Fruit fly (Drosophila melanogaster) whole organism, embryonic: ENCODE results near the gene Mer.

Experiments
- ATbp ChIP-seq: fragments of 200-800 bp; sonication (Bioruptor generic); optimal IDR thresholded peaks from 2 replicates; lab custom pipeline; 2017; ENCODE audit warnings: missing biosample characterization, mild to moderate bottlenecking, missing genetic modification characterization, missing genetic modification reagents
- Abd-B ChIP-seq: fragments of 200-800 bp; sonication (Bioruptor generic); optimal IDR thresholded peaks from 2 replicates; lab custom pipeline; 2018; ENCODE audit warnings: missing biosample characterization, mild to moderate bottlenecking, missing genetic modification characterization, moderate library complexity
- Ada2b ChIP-seq: fragments of 200-800 bp; sonication (Bioruptor generic); IDR thresholded peaks from 2 replicates; pipeline ENCODE4 v1.3.6; 2022; ENCODE audit warnings: missing biosample characterization, missing genetic modification characterization
- CG12104 ChIP-seq: fragments of 200-800 bp; sonication (Bioruptor generic); optimal IDR thresholded peaks from 3 replicates; lab custom pipeline; 2016; ENCODE audit warnings: missing biosample characterization, missing genetic modification characterization
- CG13287 ChIP-seq: fragments of 200-800 bp; sonication (Bioruptor generic); IDR thresholded peaks from 2 replicates; pipeline ENCODE4 v1.3.6; 2022; ENCODE audit warnings: missing biosample characterization, missing genetic modification characterization; ENCODE audit not compliant: partially characterized antibody
- CG14014 ChIP-seq: fragments of 200-800 bp; sonication (Bioruptor generic); IDR thresholded peaks from 2 replicates; pipeline ENCODE4 v1.3.6; 2022; ENCODE audit warnings: missing biosample characterization, missing genetic modification characterization
- CG14667 ChIP-seq: fragments of 200-800 bp; sonication (Bioruptor generic); IDR thresholded peaks from 2 replicates; pipeline ENCODE4 v1.3.6; 2022; ENCODE audit warnings: missing biosample characterization, missing genetic modification characterization
- CG14710 ChIP-seq: fragments of 200-800 bp; sonication (Bioruptor generic); optimal IDR thresholded peaks from 3 replicates; lab custom pipeline; 2019; ENCODE audit warnings: missing biosample characterization, mild to moderate bottlenecking, missing genetic modification characterization, moderate library complexity
- CG15696 ChIP-seq: fragments of 200-800 bp; sonication (Bioruptor generic); optimal IDR thresholded peaks from 2 replicates; lab custom pipeline; 2019; ENCODE audit warnings: missing biosample characterization, mild to moderate bottlenecking, missing genetic modification characterization, moderate library complexity
- CG17186 ChIP-seq: fragments of 200-800 bp; sonication (Bioruptor generic); optimal IDR thresholded peaks from 3 replicates; lab custom pipeline; 2017; ENCODE audit warnings: missing biosample characterization, missing genetic modification reagents, missing genetic modification characterization
- CG30431 ChIP-seq: fragments of 200-800 bp; sonication (Bioruptor generic); optimal IDR thresholded peaks from 2 replicates; lab custom pipeline; 2017; ENCODE audit warnings: missing biosample characterization, missing genetic modification characterization
- CG3163 ChIP-seq: fragments of 200-800 bp; sonication (Bioruptor generic); optimal IDR thresholded peaks from 3 replicates; lab custom pipeline; 2016; ENCODE audit warnings: missing biosample characterization, missing genetic modification characterization
- CG33213 ChIP-seq: fragments of 200-800 bp; sonication (Bioruptor generic); optimal IDR thresholded peaks from 3 replicates; lab custom pipeline; 2016; ENCODE audit warnings: missing biosample characterization, missing genetic modification characterization
- CG3847 ChIP-seq: fragments of 200-800 bp; sonication (Bioruptor generic); IDR thresholded peaks from 2 replicates; pipeline ENCODE4 v1.3.6; 2022; ENCODE audit warnings: missing biosample characterization, missing genetic modification characterization
- CG4282 ChIP-seq: fragments of 200-800 bp; sonication (Bioruptor generic); optimal IDR thresholded peaks from 2 replicates; lab custom pipeline; 2016; ENCODE audit warnings: missing biosample characterization, missing genetic modification characterization
- CG4617 ChIP-seq: fragments of 200-800 bp; sonication (Bioruptor generic); optimal IDR thresholded peaks from 3 replicates; lab custom pipeline; 2016; ENCODE audit warnings: missing biosample characterization, missing genetic modification characterization, borderline replicate concordance
- CG9609 ChIP-seq: fragments of 200-800 bp; sonication (Bioruptor generic); optimal IDR thresholded peaks from 3 replicates; lab custom pipeline; 2016; ENCODE audit warnings: missing biosample characterization, missing genetic modification characterization
- CG9932 ChIP-seq: fragments of 200-800 bp; sonication (Bioruptor generic); IDR thresholded peaks from 2 replicates; pipeline ENCODE4 v1.3.6; 2022; ENCODE audit warnings: missing biosample characterization, missing genetic modification characterization
- CHES-1-like ChIP-seq: fragments of 200-800 bp; sonication (Bioruptor generic); optimal IDR thresholded peaks from 2 replicates; lab custom pipeline; 2016; ENCODE audit warnings: missing biosample characterization, missing genetic modification characterization
- Camta ChIP-seq: fragments of 200-800 bp; sonication (Bioruptor generic); optimal IDR thresholded peaks from 2 replicates; lab custom pipeline; 2016; ENCODE audit warnings: missing biosample characterization, missing genetic modification characterization
- CoRest ChIP-seq: fragments of 200-800 bp; sonication (Bioruptor generic); optimal IDR thresholded peaks from 3 replicates; lab custom pipeline; 2018; ENCODE audit warnings: missing biosample characterization, mild to moderate bottlenecking, missing genetic modification characterization, moderate library complexity
- D19A ChIP-seq: fragments of 200-800 bp; optimal IDR thresholded peaks from 3 replicates; lab custom pipeline; 2019; ENCODE audit warnings: missing biosample characterization, mild to moderate bottlenecking, missing genetic modification characterization, moderate library complexity
- Fer1 ChIP-seq: fragments of 200-800 bp; sonication (Bioruptor generic); optimal IDR thresholded peaks from 2 replicates; lab custom pipeline; 2017; ENCODE audit warnings: missing biosample characterization, mild to moderate bottlenecking, missing genetic modification characterization
- Gug ChIP-seq: fragments of 200-800 bp; sonication (Bioruptor generic); IDR thresholded peaks from 4 replicates; pipeline ENCODE4 v1.3.6; 2022; ENCODE audit warnings: missing biosample characterization, missing genetic modification characterization
- HLH54F ChIP-seq: fragments of 200-800 bp; sonication (Bioruptor generic); optimal IDR thresholded peaks from 3 replicates; lab custom pipeline; 2016; ENCODE audit warnings: missing biosample characterization, missing genetic modification characterization
- Lpt ChIP-seq: fragments of >200 bp; optimal IDR thresholded peaks from 2 replicates; lab custom pipeline; 2018; ENCODE audit warnings: missing biosample characterization, missing genetic modification characterization
- NC2β ChIP-seq: fragments of 200-800 bp; sonication (Bioruptor generic); optimal IDR thresholded peaks from 2 replicates; lab custom pipeline; 2016; ENCODE audit warnings: missing biosample characterization, missing genetic modification characterization
- Oaz ChIP-seq: fragments of 200-800 bp; sonication (Bioruptor generic); IDR thresholded peaks from 2 replicates; pipeline ENCODE4 v1.3.6; 2022; ENCODE audit warnings: missing biosample characterization, missing genetic modification characterization
- Ptx1 ChIP-seq: fragments of 200-800 bp; sonication (Bioruptor generic); IDR thresholded peaks from 2 replicates; pipeline ENCODE4 v1.3.6; 2022; ENCODE audit warnings: missing biosample characterization, missing genetic modification characterization
- Trl ChIP-seq, 3 experiments: fragments of >200 bp in 2 of 3; fragments of 200-800 bp in 1 of 3; sonication (Bioruptor generic) in 1 of 3; optimal IDR thresholded peaks; 2 replicates in 1 of 3; 3 replicates in 2 of 3; lab custom pipeline; 2016 to 2017; ENCODE audit warnings: missing biosample characterization in 1 of 3, missing genetic modification characterization in 1 of 3
- ap ChIP-seq: fragments of 200-800 bp; sonication (Bioruptor generic); IDR thresholded peaks from 2 replicates; pipeline ENCODE4 v1.3.6; 2022; ENCODE audit warnings: missing biosample characterization, missing genetic modification characterization
- bab2 ChIP-seq: fragments of 200-800 bp; sonication (Bioruptor generic); optimal IDR thresholded peaks from 2 replicates; lab custom pipeline; 2016; ENCODE audit warnings: missing biosample characterization, missing genetic modification characterization
- bcd ChIP-seq: fragments of 200-800 bp; sonication (Bioruptor generic); optimal IDR thresholded peaks from 2 replicates; lab custom pipeline; 2017; ENCODE audit warnings: missing biosample characterization, mild to moderate bottlenecking, missing genetic modification characterization
- bowl ChIP-seq: fragments of 200-800 bp; sonication (Bioruptor generic); IDR thresholded peaks from 2 replicates; pipeline ENCODE4 v1.3.6; 2022; ENCODE audit warnings: missing biosample characterization, missing genetic modification characterization
- danr ChIP-seq: fragments of 200-800 bp; sonication (Bioruptor generic); IDR thresholded peaks from 2 replicates; pipeline ENCODE4 v1.3.6; 2022; ENCODE audit warnings: missing biosample characterization, missing genetic modification characterization
- fd102C ChIP-seq: fragments of 200-800 bp; sonication (Bioruptor generic); optimal IDR thresholded peaks from 2 replicates; lab custom pipeline; 2018; ENCODE audit warnings: missing biosample characterization, mild to moderate bottlenecking, missing genetic modification characterization, moderate library complexity
- fd64A ChIP-seq: fragments of 200-800 bp; sonication (Bioruptor generic); optimal IDR thresholded peaks from 3 replicates; lab custom pipeline; 2018; ENCODE audit warnings: missing biosample characterization, mild to moderate bottlenecking, missing genetic modification characterization
- gem ChIP-seq: fragments of 200-800 bp; sonication (Bioruptor generic); optimal IDR thresholded peaks from 2 replicates; lab custom pipeline; 2019; ENCODE audit warnings: missing biosample characterization, mild to moderate bottlenecking, missing genetic modification characterization, moderate library complexity
- jing ChIP-seq: fragments of 200-800 bp; sonication (Bioruptor generic); optimal IDR thresholded peaks from 2 replicates; lab custom pipeline; 2018; ENCODE audit warnings: missing biosample characterization, mild to moderate bottlenecking, missing genetic modification characterization
- kni ChIP-seq: fragments of 200-800 bp; sonication (Bioruptor generic); optimal IDR thresholded peaks from 3 replicates; lab custom pipeline; 2017; ENCODE audit warnings: mild to moderate bottlenecking, missing biosample characterization, missing genetic modification reagents, missing genetic modification characterization
- otp ChIP-seq: fragments of 200-800 bp; sonication (Bioruptor generic); IDR thresholded peaks from 3 replicates; pipeline ENCODE4, ENCODE4 v1.3.6; 2022; ENCODE audit warnings: missing biosample characterization, missing genetic modification characterization
- pum ChIP-seq: fragments of 200-800 bp; sonication (Bioruptor generic); optimal IDR thresholded peaks from 2 replicates; lab custom pipeline; 2016; ENCODE audit warnings: missing biosample characterization, missing genetic modification characterization
- repo ChIP-seq: fragments of 200-800 bp; sonication (Bioruptor generic); optimal IDR thresholded peaks from 2 replicates; lab custom pipeline; 2016; ENCODE audit warnings: missing biosample characterization, missing genetic modification characterization
- row ChIP-seq: fragments of 200-800 bp; sonication (Bioruptor generic); IDR thresholded peaks from 3 replicates; pipeline ENCODE4 v1.3.6; 2022; ENCODE audit warnings: missing biosample characterization, missing genetic modification characterization
- stc ChIP-seq: fragments of 200-800 bp; sonication (Bioruptor generic); IDR thresholded peaks from 2 replicates; pipeline ENCODE4 v1.3.6; 2022; ENCODE audit warnings: missing biosample characterization, missing genetic modification characterization
- tna ChIP-seq: fragments of 200-800 bp; sonication (Bioruptor generic); IDR thresholded peaks from 2 replicates; pipeline ENCODE4 v1.3.6; 2022; ENCODE audit warnings: missing biosample characterization, missing genetic modification characterization; ENCODE audit not compliant: partially characterized antibody
- toy ChIP-seq: fragments of 200-800 bp; sonication (Bioruptor generic); IDR thresholded peaks from 2 replicates; pipeline ENCODE4 v1.3.6; 2022; ENCODE audit warnings: missing biosample characterization, missing genetic modification characterization
- twi ChIP-seq: fragments of 200-800 bp; optimal IDR thresholded peaks from 2 replicates; lab custom pipeline; 2019; ENCODE audit warnings: missing biosample characterization, mild to moderate bottlenecking, missing genetic modification characterization, moderate library complexity
- unpg ChIP-seq: fragments of 200-800 bp; sonication (Bioruptor generic); optimal IDR thresholded peaks from 3 replicates; lab custom pipeline; 2018; ENCODE audit warnings: missing biosample characterization, mild to moderate bottlenecking, missing genetic modification characterization, moderate library complexity
- wdn ChIP-seq: fragments of 200-800 bp; sonication (Bioruptor generic); IDR thresholded peaks from 2 replicates; pipeline ENCODE4 v1.3.6; 2022; ENCODE audit warnings: missing biosample characterization, missing genetic modification characterization
- zfh2 ChIP-seq: fragments of 200-800 bp; sonication (Bioruptor generic); optimal IDR thresholded peaks from 2 replicates; lab custom pipeline; 2016; ENCODE audit warnings: missing biosample characterization, missing genetic modification characterization

Gene Mer

DNA sequence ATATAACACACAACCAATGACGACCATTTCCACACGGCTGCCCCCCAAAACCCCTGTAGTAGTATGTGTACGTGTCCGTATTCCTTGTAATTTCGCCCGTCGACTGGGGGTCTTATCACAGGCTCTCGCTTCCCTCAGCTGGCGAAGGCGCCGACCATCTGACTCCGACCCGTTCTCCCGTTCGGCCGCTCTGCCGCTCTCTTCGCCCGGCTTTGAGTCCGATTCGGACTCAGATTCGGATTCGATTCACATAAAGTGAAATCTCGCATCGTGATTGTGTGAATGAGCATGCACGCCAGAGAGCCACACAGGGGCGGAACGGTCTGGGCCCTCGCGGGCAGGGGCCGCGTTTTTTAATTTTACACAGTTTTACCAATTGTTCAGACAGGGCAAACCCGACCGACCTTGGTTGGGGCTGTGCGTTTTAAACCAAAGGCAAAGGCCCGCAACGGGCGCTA is 27.6 kb downstream of the Mer start (continued):
- TF ChIP-seq D19A (tag; lab: Kevin White, UChicago) = no peak
- peak; percentile 35 for TF ChIP-seq CG9609 (GFP tag; lab: Kevin White, UChicago)
- TF ChIP-seq Oaz (GFP tag; lab: Robert Waterston, UW) = no peak
- TF ChIP-seq fd102C (GFP tag; lab: Kevin White, UChicago) = no peak
- no peak for TF ChIP-seq stc (GFP tag; lab: Robert Waterston, UW)
- no peak for TF ChIP-seq twi
- no peak for TF ChIP-seq CG15696 (tag; lab: Kevin White, UChicago)
- 0 out of 3 replicates have a peak, but pooled peaks have one; percentile 22 for TF ChIP-seq otp (GFP tag; lab: Robert Waterston, UW)
- no peak for TF ChIP-seq repo (GFP tag; lab: Kevin White, UChicago)
- TF ChIP-seq tna = peak; percentile 43; the same call in 1 of the 2 replicates
- TF ChIP-seq ap (GFP tag; lab: Robert Waterston, UW) = no peak
- TF ChIP-seq pum (GFP tag; lab: Kevin White, UChicago) = peak; percentile 24
- peak; percentile 65 for TF ChIP-seq CG3847 (GFP tag; lab: Robert Waterston, UW)
- peak; percentile 84 for TF ChIP-seq CG9932 (GFP tag; lab: Robert Waterston, UW)
- TF ChIP-seq CHES-1-like = no peak
- peak; percentile 3 for TF ChIP-seq CG33213 (GFP tag; lab: Kevin White, UChicago)
- TF ChIP-seq CG14667 = peak; percentile 35; the same call in 1 of the 2 replicates
- no peak for TF ChIP-seq CG4282
- TF ChIP-seq Gug = peak; percentile 89
- no peak for TF ChIP-seq unpg
- TF ChIP-seq CG3163 (GFP tag; lab: Kevin White, UChicago) = no peak
- peak; percentile 32; the same call in 1 of the 2 replicates for TF ChIP-seq CG13287 (GFP tag; lab: Robert Waterston, UW)
- TF ChIP-seq CG30431 (GFP tag; lab: Kevin White, UChicago) = no peak
- peak; percentile 22 for TF ChIP-seq bab2 (GFP tag; lab: Kevin White, UChicago)
- TF ChIP-seq NC2β (GFP tag; lab: Kevin White, UChicago) = peak; percentile 2
- no peak for TF ChIP-seq CG4617 (GFP tag; lab: Kevin White, UChicago)
- TF ChIP-seq danr (GFP tag; lab: Robert Waterston, UW) = no peak
- peak; percentile 38 for TF ChIP-seq kni
- no peak for TF ChIP-seq HLH54F (GFP tag; lab: Kevin White, UChicago)
- TF ChIP-seq CG17186 = no peak
- no peak for TF ChIP-seq ATbp (GFP tag; lab: Kevin White, UChicago)
- no peak for TF ChIP-seq CG12104 (GFP tag; lab: Kevin White, UChicago)
- peak; percentile 35 for TF ChIP-seq CoRest
- TF ChIP-seq Ptx1 = peak; percentile 67
- no peak for TF ChIP-seq fd64A
- peak in 1 of 2 experiments; percentile 21 for TF ChIP-seq Trl (optimal IDR thresholded peaks at IDR 0.05; lab: Kevin White, UChicago)
- peak; percentile 21 for TF ChIP-seq Trl (GFP tag; optimal IDR thresholded peaks at IDR 0.05; lab: Kevin White, UChicago)
- no peak for TF ChIP-seq Fer1 (GFP tag; lab: Kevin White, UChicago)
- peak; percentile 3 for TF ChIP-seq CG14710 (tag; lab: Kevin White, UChicago)
- peak; percentile 23 for TF ChIP-seq bcd (GFP tag; lab: Kevin White, UChicago)
- no peak; the same call in 1 of the 2 replicates for TF ChIP-seq bowl (GFP tag; lab: Robert Waterston, UW)
- TF ChIP-seq Ada2b (GFP tag; lab: Robert Waterston, UW) = 0 out of 2 replicates have a peak, but pooled peaks have one; percentile 24
- no peak for TF ChIP-seq Abd-B (GFP tag; lab: Kevin White, UChicago)
- peak; percentile 23 for TF ChIP-seq gem (tag; lab: Kevin White, UChicago)
- TF ChIP-seq toy (GFP tag; lab: Robert Waterston, UW) = 0 out of 2 replicates have a peak, but pooled peaks have one; percentile 19
- TF ChIP-seq zfh2 (GFP tag; lab: Kevin White, UChicago) = peak; percentile 40
- TF ChIP-seq row (GFP tag; lab: Robert Waterston, UW) = peak; percentile 96
- TF ChIP-seq jing (GFP tag; lab: Kevin White, UChicago) = no peak
- peak; percentile 57 for TF ChIP-seq CG14014 (GFP tag; lab: Robert Waterston, UW)
- no peak for TF ChIP-seq Lpt (GFP tag; lab: Kevin White, UChicago)
- peak; percentile 5 for TF ChIP-seq Camta (GFP tag; lab: Kevin White, UChicago)
- peak; percentile 29; the same call in 1 of the 2 replicates for TF ChIP-seq wdn (GFP tag; lab: Robert Waterston, UW)
